Fruit fly (Drosophila melanogaster) Kc167 (cell line): ENCODE measurements around the gene CG14840.

Experiments
- Sin3A ChIP-seq: fragments of >200 bp; optimal IDR thresholded peaks from 2 replicates; lab custom pipeline; 2018; ENCODE audit warnings: missing external identifiers
- h ChIP-seq: fragments of >200 bp; optimal IDR thresholded peaks from 3 replicates; lab custom pipeline; 2018; ENCODE audit warnings: missing external identifiers
- insv ChIP-seq: fragments of >200 bp; optimal IDR thresholded peaks from 3 replicates; lab custom pipeline; 2018; ENCODE audit warnings: missing external identifiers
- psq ChIP-seq: fragments of >200 bp; optimal IDR thresholded peaks from 2 replicates; lab custom pipeline; 2017; ENCODE audit warnings: missing external identifiers
- ttk ChIP-seq: sonication (Bioruptor generic); optimal IDR thresholded peaks from 2 replicates; lab custom pipeline; 2017; ENCODE audit warnings: missing external identifiers

- TF ChIP-seq h (lab: Kevin White, UChicago) (no peak), Sin3A (lab: Kevin White, UChicago) (no peak), insv (lab: Kevin White, UChicago) (no peak), psq (no peak), ttk (lab: Kevin White, UChicago) (no peak)
Measured at dm6 chr3R:14221484-14221883, 39.5 kb downstream of the CG14840 start, which contains the start of gene CG33109.
